Worm (Caenorhabditis elegans) whole organism, early embryonic: ENCODE data around the gene abi-1.

Source experiments
- B0310.2 ChIP-seq: sonication (generic microtip); optimal IDR thresholded peaks from 2 replicates; lab custom pipeline; 2016; ENCODE audit warnings: mild to moderate bottlenecking, missing genetic modification characterization, missing compliant biosample characterization
- F13C5.2 ChIP-seq: sonication (generic microtip); optimal IDR thresholded peaks from 2 replicates; lab custom pipeline; 2017; ENCODE audit warnings: mild to moderate bottlenecking, missing genetic modification characterization, inconsistent platforms, missing compliant biosample characterization
- aly-1 ChIP-seq: sonication (generic microtip); optimal IDR thresholded peaks from 2 replicates; lab custom pipeline; 2016; ENCODE audit warnings: missing genetic modification characterization, missing compliant biosample characterization
- ama-1 ChIP-seq: fragments of 150-350 bp; optimal IDR thresholded peaks from 2 replicates; lab custom pipeline; 2014
- ceh-13 ChIP-seq: fragments of 200-800 bp; sonication (Bioruptor generic); optimal IDR thresholded peaks from 2 replicates; lab custom pipeline; 2018; ENCODE audit warnings: mild to moderate bottlenecking, missing genetic modification characterization, missing compliant biosample characterization
- ceh-36 ChIP-seq: sonication (generic microtip); optimal IDR thresholded peaks from 2 replicates; lab custom pipeline; 2016; ENCODE audit warnings: missing genetic modification characterization, inconsistent platforms, missing compliant biosample characterization
- ets-7 ChIP-seq: sonication (generic microtip); optimal IDR thresholded peaks from 2 replicates; lab custom pipeline; 2016; ENCODE audit warnings: missing genotype, missing genetic modification characterization, missing compliant biosample characterization
- flt-1 ChIP-seq: fragments of 200-800 bp; sonication (Bioruptor generic); IDR thresholded peaks from 2 replicates; pipeline ENCODE4 v1.3.6; 2022; ENCODE audit warnings: missing genetic modification characterization, missing compliant biosample characterization
- hmbx-1 ChIP-seq: sonication (generic microtip); optimal IDR thresholded peaks from 2 replicates; lab custom pipeline; 2016; ENCODE audit warnings: mild to moderate bottlenecking, missing genetic modification characterization, missing compliant biosample characterization
- hmg-4 ChIP-seq: fragments of 200-800 bp; sonication (Bioruptor generic); optimal IDR thresholded peaks from 2 replicates; lab custom pipeline; 2018; ENCODE audit warnings: mild to moderate bottlenecking, missing genetic modification characterization, missing compliant biosample characterization
- hnd-1 ChIP-seq: sonication (generic microtip); optimal IDR thresholded peaks from 2 replicates; lab custom pipeline; 2016; ENCODE audit warnings: missing genetic modification characterization, missing compliant biosample characterization
- pes-1 ChIP-seq: fragments of 200-800 bp; sonication (Bioruptor generic); IDR thresholded peaks from 2 replicates; pipeline ENCODE4 v1.3.6; 2022; ENCODE audit warnings: missing genetic modification reagents, missing genetic modification characterization, missing compliant biosample characterization
- scrt-1 ChIP-seq: fragments of 200-800 bp; sonication (Bioruptor generic); IDR thresholded peaks from 2 replicates; pipeline ENCODE4 v1.3.6; 2022; ENCODE audit warnings: missing genetic modification characterization, missing compliant biosample characterization
- sea-1 ChIP-seq: fragments of 200-800 bp; sonication (Bioruptor generic); conservative IDR thresholded peaks from 2 replicates; pipeline ENCODE4 v1.3.6; 2022; ENCODE audit warnings: missing genetic modification characterization, missing compliant biosample characterization
- tbx-11 ChIP-seq: fragments of 200-800 bp; sonication (Bioruptor generic); IDR thresholded peaks from 2 replicates; pipeline ENCODE4 v1.3.6; 2022; ENCODE audit warnings: missing genetic modification characterization, missing compliant biosample characterization
- tbx-37 ChIP-seq: fragments of 200-800 bp; sonication (Bioruptor generic); conservative IDR thresholded peaks from 2 replicates; pipeline ENCODE4 v1.3.6; 2022; ENCODE audit warnings: missing genetic modification reagents, missing genetic modification characterization, missing compliant biosample characterization
- tra-4 ChIP-seq: sonication (generic microtip); optimal IDR thresholded peaks from 2 replicates; lab custom pipeline; 2017; ENCODE audit warnings: missing genetic modification characterization, missing compliant biosample characterization

The abi-1 gene

ce11 chrIII:5692690-5693089 is at the start of gene abi-1, which contains the start of gene arle-14:
abi-1 (minus strand) TSS chrIII:5692740.
arle-14 (plus strand) TSS chrIII:5692906.
- peak; percentile 61 for TF ChIP-seq F13C5.2 (tag; lab: Kevin White, UChicago)
- TF ChIP-seq hmg-4 (GFP tag; lab: Kevin White, UChicago) = no peak

DNA sequence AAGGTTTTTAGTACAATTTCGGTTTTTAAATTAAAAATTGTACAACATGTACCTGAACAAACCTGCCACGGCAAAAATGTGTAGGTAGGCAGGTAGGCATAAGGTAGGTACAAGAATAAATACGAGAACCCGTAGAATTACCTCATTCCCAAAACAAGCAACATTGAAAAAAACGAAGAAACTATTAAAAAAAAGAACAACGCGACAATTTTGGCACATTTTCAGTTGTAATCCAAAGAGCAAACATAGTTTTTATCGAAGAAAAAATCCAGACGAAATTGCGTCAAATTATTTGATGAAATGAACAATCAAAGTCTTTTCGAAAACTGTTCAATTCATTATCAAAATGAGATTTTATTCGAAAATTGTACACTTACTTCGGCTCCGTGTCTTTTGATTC is 48.1 kb upstream of the abi-1 start, which contains the start of gene B0244.16:
Gene B0244.16, plus strand, starts transcription at position 301 of the 400 bp plus-strand sequence.
- TF ChIP-seq hnd-1 (tag; lab: Kevin White, UChicago) (no peak), ets-7 (tag; lab: Kevin White, UChicago) (no peak), tbx-11 (GFP tag; lab: Robert Waterston, UW) (no peak), hmg-4 (GFP tag; lab: Kevin White, UChicago) (no peak), sea-1 (GFP tag; lab: Robert Waterston, UW) (no peak), ceh-36 (tag; lab: Kevin White, UChicago) (no peak), B0310.2 (tag; lab: Kevin White, UChicago) (no peak), hmbx-1 (tag; lab: Kevin White, UChicago) (no peak), F13C5.2 (tag; lab: Kevin White, UChicago) (no peak), pes-1 (GFP tag; lab: Robert Waterston, UW) (no peak), ama-1 (lab: Kevin White, UChicago) (no peak), tbx-37 (GFP tag; lab: Robert Waterston, UW) (no peak), flt-1 (GFP tag; lab: Robert Waterston, UW) (no peak), ceh-13 (GFP tag; lab: Kevin White, UChicago) (no peak), aly-1 (tag; lab: Kevin White, UChicago) (no peak), scrt-1 (GFP tag; lab: Robert Waterston, UW) (no peak), tra-4 (tag; lab: Kevin White, UChicago) (no peak)

ce11 chrIII:5737708-5738107 is 45.2 kb upstream of the abi-1 start, which contains the start of gene B0244.6:
B0244.6 (plus strand) TSS chrIII:5738008.
- TF ChIP-seq flt-1 (GFP tag; lab: Robert Waterston, UW) (no peak), tra-4 (tag; lab: Kevin White, UChicago) (no peak), aly-1 (tag; lab: Kevin White, UChicago) (no peak), tbx-11 (GFP tag; lab: Robert Waterston, UW) (no peak), ets-7 (tag; lab: Kevin White, UChicago) (no peak), sea-1 (GFP tag; lab: Robert Waterston, UW) (no peak), F13C5.2 (tag; lab: Kevin White, UChicago) (no peak), hmbx-1 (tag; lab: Kevin White, UChicago) (no peak)

ce11 chrIII:5734905-5735304 is 42.4 kb upstream of the abi-1 start, which contains the start of gene B0244.10:
B0244.10 (plus strand) TSS chrIII:5735158.
- no peak for TF ChIP-seq tra-4 (tag; lab: Kevin White, UChicago)
- no peak for TF ChIP-seq sea-1 (GFP tag; lab: Robert Waterston, UW)
- no peak for TF ChIP-seq ceh-13 (GFP tag; lab: Kevin White, UChicago)
- no peak for TF ChIP-seq B0310.2 (tag; lab: Kevin White, UChicago)
- no peak for TF ChIP-seq F13C5.2 (tag; lab: Kevin White, UChicago)
- no peak for TF ChIP-seq aly-1 (tag; lab: Kevin White, UChicago)
- no peak for TF ChIP-seq ets-7 (tag; lab: Kevin White, UChicago)
- TF ChIP-seq hnd-1 (tag; lab: Kevin White, UChicago) = no peak
- TF ChIP-seq ceh-36 (tag; lab: Kevin White, UChicago) = no peak
- TF ChIP-seq scrt-1 (GFP tag; lab: Robert Waterston, UW) = no peak
- no peak for TF ChIP-seq tbx-11 (GFP tag; lab: Robert Waterston, UW)
- no peak for TF ChIP-seq hmbx-1 (tag; lab: Kevin White, UChicago)
- no peak for TF ChIP-seq ama-1 (lab: Kevin White, UChicago)
- TF ChIP-seq tbx-37 (GFP tag; lab: Robert Waterston, UW) = no peak
- TF ChIP-seq flt-1 (GFP tag; lab: Robert Waterston, UW) = no peak
- TF ChIP-seq pes-1 (GFP tag; lab: Robert Waterston, UW) = no peak
- TF ChIP-seq hmg-4 (GFP tag; lab: Kevin White, UChicago) = no peak

DNA sequence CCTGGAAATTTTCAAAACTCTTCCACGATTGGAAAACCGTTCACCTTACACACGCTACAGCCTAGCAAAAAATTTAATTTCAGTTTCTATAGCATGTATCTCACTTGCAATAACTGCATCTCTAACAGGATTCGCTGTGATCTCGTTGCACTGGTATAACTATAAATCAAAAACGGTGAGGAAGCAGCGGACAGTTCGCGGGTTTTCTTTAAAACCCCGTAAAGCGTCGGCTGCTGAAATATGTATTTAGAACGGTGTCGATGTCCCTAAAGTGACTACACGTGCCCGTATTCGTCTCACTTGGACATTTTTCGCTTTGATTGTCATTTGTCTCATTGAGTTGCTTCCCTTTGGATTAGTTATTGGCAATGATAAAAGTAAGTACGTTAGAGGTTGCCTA is 41.8 kb upstream of the abi-1 start:
- TF ChIP-seq ama-1 (lab: Kevin White, UChicago) (no peak), ceh-36 (tag; lab: Kevin White, UChicago) (no peak), hmbx-1 (tag; lab: Kevin White, UChicago) (no peak), hnd-1 (tag; lab: Kevin White, UChicago) (no peak), B0310.2 (tag; lab: Kevin White, UChicago) (no peak), tra-4 (tag; lab: Kevin White, UChicago) (no peak), sea-1 (GFP tag; lab: Robert Waterston, UW) (no peak), aly-1 (tag; lab: Kevin White, UChicago) (no peak), tbx-37 (GFP tag; lab: Robert Waterston, UW) (no peak), hmg-4 (GFP tag; lab: Kevin White, UChicago) (no peak), ets-7 (tag; lab: Kevin White, UChicago) (no peak), tbx-11 (GFP tag; lab: Robert Waterston, UW) (no peak)

DNA sequence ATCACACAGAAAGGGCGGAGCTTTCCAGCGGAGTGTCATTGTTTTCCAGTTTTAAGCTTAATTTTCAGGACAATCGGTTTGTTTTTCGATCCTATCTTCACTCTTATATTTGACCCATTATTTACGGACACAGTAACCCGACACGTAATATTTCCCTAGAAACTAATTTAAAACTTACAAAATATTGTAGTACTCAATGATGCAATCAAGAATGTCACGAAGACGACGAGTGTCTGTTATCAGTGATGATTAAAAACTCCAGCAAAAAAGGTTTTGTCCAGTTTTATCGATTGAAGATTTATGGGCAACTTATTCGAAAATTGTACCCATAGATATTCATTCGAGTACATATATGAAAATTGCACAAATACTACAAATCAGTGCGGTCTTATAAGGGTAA is 40.4 kb upstream of the abi-1 start, which contains the start of gene B0244.17:
Gene B0244.17, plus strand, starts transcription at position 301 of the 400 bp plus-strand sequence.
- TF ChIP-seq ceh-13 (GFP tag; lab: Kevin White, UChicago) (no peak), sea-1 (GFP tag; lab: Robert Waterston, UW) (no peak), aly-1 (tag; lab: Kevin White, UChicago) (no peak), tra-4 (tag; lab: Kevin White, UChicago) (no peak), hnd-1 (tag; lab: Kevin White, UChicago) (no peak), hmg-4 (GFP tag; lab: Kevin White, UChicago) (no peak), scrt-1 (GFP tag; lab: Robert Waterston, UW) (no peak), ama-1 (lab: Kevin White, UChicago) (no peak), pes-1 (GFP tag; lab: Robert Waterston, UW) (no peak), tbx-11 (GFP tag; lab: Robert Waterston, UW) (no peak), B0310.2 (tag; lab: Kevin White, UChicago) (no peak), tbx-37 (GFP tag; lab: Robert Waterston, UW) (no peak), ets-7 (tag; lab: Kevin White, UChicago) (no peak)
